Fruit fly (Drosophila melanogaster) whole organism, adult: Measurements from ENCODE around the gene CG9132.

Experiments
- CG11617 ChIP-seq: fragments of 200-800 bp; sonication (Bioruptor generic); optimal IDR thresholded peaks from 2 replicates; lab custom pipeline; 2017; ENCODE audit warnings: mild to moderate bottlenecking, missing biosample characterization, missing genetic modification reagents, missing genetic modification characterization
- CG12768 ChIP-seq: fragments of 200-800 bp; sonication (Bioruptor generic); optimal IDR thresholded peaks from 2 replicates; lab custom pipeline; 2017; ENCODE audit warnings: missing biosample characterization, missing genetic modification characterization, mild to moderate bottlenecking, moderate library complexity, missing genetic modification reagents
- CG14711 ChIP-seq: fragments of 200-800 bp; sonication (Bioruptor generic); optimal IDR thresholded peaks from 2 replicates; lab custom pipeline; 2018; ENCODE audit warnings: missing biosample characterization, mild to moderate bottlenecking, missing genetic modification characterization, moderate library complexity
- CG1620 ChIP-seq: fragments of 200-800 bp; sonication (Bioruptor generic); optimal IDR thresholded peaks from 2 replicates; lab custom pipeline; 2016; ENCODE audit warnings: missing biosample characterization, missing genetic modification characterization
- CG33017 ChIP-seq: fragments of 200-800 bp; sonication (Bioruptor generic); optimal IDR thresholded peaks from 2 replicates; lab custom pipeline; 2018; ENCODE audit warnings: missing biosample characterization, mild to moderate bottlenecking, missing genetic modification characterization, moderate library complexity
- CG5204 ChIP-seq: fragments of 200-800 bp; sonication (Bioruptor generic); optimal IDR thresholded peaks from 2 replicates; lab custom pipeline; 2016; ENCODE audit warnings: missing biosample characterization, missing genetic modification characterization
- CG7045 ChIP-seq: fragments of 200-800 bp; sonication (Bioruptor generic); optimal IDR thresholded peaks from 2 replicates; lab custom pipeline; 2017; ENCODE audit warnings: missing biosample characterization, mild to moderate bottlenecking, missing genetic modification characterization
- CG7101 ChIP-seq: fragments of 200-800 bp; sonication (Bioruptor generic); optimal IDR thresholded peaks from 2 replicates; lab custom pipeline; 2018; ENCODE audit warnings: missing biosample characterization, mild to moderate bottlenecking, missing genetic modification characterization, moderate library complexity
- Clk ChIP-seq: fragments of 200-800 bp; sonication (Bioruptor generic); optimal IDR thresholded peaks from 2 replicates; lab custom pipeline; 2017; ENCODE audit warnings: missing biosample characterization, missing genetic modification characterization
- Crg-1 ChIP-seq: fragments of 200-800 bp; sonication (Bioruptor generic); optimal IDR thresholded peaks from 2 replicates; lab custom pipeline; 2016; ENCODE audit warnings: missing biosample characterization, missing genetic modification characterization
- Hr96 ChIP-seq: fragments of 200-800 bp; sonication (Bioruptor generic); optimal IDR thresholded peaks from 2 replicates; lab custom pipeline; 2016; ENCODE audit warnings: missing biosample characterization, missing genetic modification characterization
- Mnt ChIP-seq: fragments of 200-800 bp; sonication (Bioruptor generic); optimal IDR thresholded peaks from 2 replicates; lab custom pipeline; 2016; ENCODE audit warnings: missing biosample characterization, mild to moderate bottlenecking, missing genetic modification characterization
- bab1 ChIP-seq: fragments of 200-800 bp; sonication (Bioruptor generic); optimal IDR thresholded peaks from 3 replicates; lab custom pipeline; 2019; ENCODE audit warnings: missing biosample characterization, mild to moderate bottlenecking, missing genetic modification characterization, moderate library complexity
- cic ChIP-seq: fragments of 200-800 bp; sonication (Bioruptor generic); optimal IDR thresholded peaks from 2 replicates; lab custom pipeline; 2017; ENCODE audit warnings: missing biosample characterization, mild to moderate bottlenecking, missing genetic modification characterization, moderate library complexity
- cnc ChIP-seq, 2 experiments: fragments of >200 bp; optimal IDR thresholded peaks; 2 replicates each; lab custom pipeline; 2017
- kay ChIP-seq: fragments of 200-800 bp; sonication (Bioruptor generic); peaks from one replicate; lab custom pipeline; 2016; ENCODE audit warnings: missing biosample characterization, missing genetic modification characterization, borderline replicate concordance
- ovo ChIP-seq: fragments of 200-800 bp; sonication (Bioruptor generic); optimal IDR thresholded peaks from 2 replicates; lab custom pipeline; 2016; ENCODE audit warnings: missing biosample characterization, missing genetic modification characterization
- tj ChIP-seq: fragments of 200-800 bp; sonication (Bioruptor generic); optimal IDR thresholded peaks from 3 replicates; lab custom pipeline; 2017; ENCODE audit warnings: missing biosample characterization, mild to moderate bottlenecking, missing genetic modification characterization, moderate library complexity
- toe ChIP-seq: fragments of 200-800 bp; sonication (Bioruptor generic); optimal IDR thresholded peaks from 2 replicates; lab custom pipeline; 2016; ENCODE audit warnings: missing biosample characterization, missing genetic modification characterization

The CG9132 gene

dm6 chrX:16839033-16839432 lies 38.5 kb upstream of the CG9132 start:
- no peak for TF ChIP-seq CG7101 (tag; lab: Kevin White, UChicago)
- no peak for TF ChIP-seq CG1620 (GFP tag; lab: Kevin White, UChicago)
- no peak for TF ChIP-seq Clk (GFP tag; lab: Kevin White, UChicago)
- TF ChIP-seq CG14711 (tag; lab: Kevin White, UChicago), result no peak
- no peak for TF ChIP-seq tj (GFP tag; lab: Kevin White, UChicago)
- no peak for TF ChIP-seq CG12768 (GFP tag; lab: Kevin White, UChicago)
- TF ChIP-seq CG5204, result no peak
- no peak for TF ChIP-seq Crg-1
- no peak for TF ChIP-seq toe (GFP tag; lab: Kevin White, UChicago)
- no peak for TF ChIP-seq CG7045 (GFP tag; lab: Kevin White, UChicago)
- TF ChIP-seq bab1, result no peak

- no peak for TF ChIP-seq kay (GFP tag; lab: Kevin White, UChicago)
- no peak for TF ChIP-seq Hr96 (GFP tag; lab: Kevin White, UChicago)
- TF ChIP-seq cic (GFP tag; lab: Kevin White, UChicago), result no peak
- no peak for TF ChIP-seq CG11617
- TF ChIP-seq bab1, result no peak
These were observed 37.2 kb upstream of the CG9132 start for dm6 chrX:16837588-16838178.

- TF ChIP-seq bab1, result no peak
- peak; percentile 58 for TF ChIP-seq kay (GFP tag; lab: Kevin White, UChicago)
These were observed 36.4 kb upstream of the CG9132 start for dm6 chrX:16836805-16837333.

dm6 chrX:16836091-16836799 lies 35.7 kb upstream of the CG9132 start:
- no peak for TF ChIP-seq toe (GFP tag; lab: Kevin White, UChicago)
- no peak for TF ChIP-seq Hr96 (GFP tag; lab: Kevin White, UChicago)
- peak; percentile 61 for TF ChIP-seq ovo (GFP tag; lab: Kevin White, UChicago)
- peak; percentile 28 for TF ChIP-seq tj (GFP tag; lab: Kevin White, UChicago)
- TF ChIP-seq CG5204, result no peak
- TF ChIP-seq cnc (optimal IDR thresholded peaks at IDR 0.05; lab: Kevin White, UChicago), result no peak
- no peak for TF ChIP-seq CG11617

dm6 chrX:16835304-16835703 lies 34.8 kb upstream of the CG9132 start, which contains the start of the genes CG13004 and CG46306:
TSS of gene CG13004 (minus strand) at chrX:16835520.
TSS of gene CG46306 (minus strand) at chrX:16835520.
- TF ChIP-seq tj (GFP tag; lab: Kevin White, UChicago) (peak; percentile 14), cic (GFP tag; lab: Kevin White, UChicago) (no peak), CG14711 (tag; lab: Kevin White, UChicago) (no peak), bab1 (no peak)

dm6 chrX:16834259-16834658 lies 33.7 kb upstream of the CG9132 start:
- TF ChIP-seq Clk (GFP tag; lab: Kevin White, UChicago), result no peak
- no peak for TF ChIP-seq kay (GFP tag; lab: Kevin White, UChicago)
- no peak for TF ChIP-seq Hr96 (GFP tag; lab: Kevin White, UChicago)
- no peak for TF ChIP-seq CG1620 (GFP tag; lab: Kevin White, UChicago)
- TF ChIP-seq CG33017 (tag; lab: Kevin White, UChicago), result no peak
- TF ChIP-seq tj (GFP tag; lab: Kevin White, UChicago), result no peak
- no peak for TF ChIP-seq CG12768 (GFP tag; lab: Kevin White, UChicago)
- no peak for TF ChIP-seq CG7101 (tag; lab: Kevin White, UChicago)
- TF ChIP-seq cnc (optimal IDR thresholded peaks at IDR 0.05; lab: Kevin White, UChicago), result no peak
- TF ChIP-seq bab1, result no peak

dm6 chrX:16833097-16833496 lies 32.6 kb upstream of the CG9132 start:
- TF ChIP-seq Clk (GFP tag; lab: Kevin White, UChicago) (no peak), Mnt (GFP tag; lab: Kevin White, UChicago) (no peak), CG7045 (GFP tag; lab: Kevin White, UChicago) (no peak), CG14711 (tag; lab: Kevin White, UChicago) (peak; percentile 23), kay (GFP tag; lab: Kevin White, UChicago) (no peak), tj (GFP tag; lab: Kevin White, UChicago) (peak; percentile 10), Crg-1 (no peak), CG7101 (tag; lab: Kevin White, UChicago) (no peak), ovo (GFP tag; lab: Kevin White, UChicago) (no peak), CG1620 (GFP tag; lab: Kevin White, UChicago) (no peak)
